Fruit fly (Drosophila melanogaster) whole organism, prepupa: ENCODE results near the gene Gr93a.

Source experiments
- CG10631 ChIP-seq: fragments of 200-800 bp; sonication (Bioruptor generic); optimal IDR thresholded peaks from 2 replicates; lab custom pipeline; 2016; ENCODE audit warnings: missing biosample characterization, missing genetic modification characterization
- CG11294 ChIP-seq: fragments of 200-800 bp; sonication (Bioruptor generic); IDR thresholded peaks from 2 replicates; pipeline ENCODE4 v1.3.6; 2022; ENCODE audit warnings: missing biosample characterization, missing genetic modification characterization
- CG11762 ChIP-seq: fragments of 200-800 bp; sonication (Bioruptor generic); optimal IDR thresholded peaks from 3 replicates; lab custom pipeline; 2016; ENCODE audit warnings: missing biosample characterization, missing genetic modification characterization; ENCODE audit not compliant: insufficient read depth
- CG11902 ChIP-seq: fragments of 200-800 bp; sonication (Bioruptor generic); optimal IDR thresholded peaks from 3 replicates; lab custom pipeline; 2016; ENCODE audit warnings: missing biosample characterization, missing genetic modification characterization
- CG1621 ChIP-seq: fragments of 200-800 bp; sonication (Bioruptor generic); optimal IDR thresholded peaks from 3 replicates; lab custom pipeline; 2018; ENCODE audit warnings: missing biosample characterization, mild to moderate bottlenecking, missing genetic modification characterization
- CG16779 ChIP-seq: fragments of 200-800 bp; sonication (Bioruptor generic); optimal IDR thresholded peaks from 3 replicates; lab custom pipeline; 2017; ENCODE audit warnings: missing biosample characterization, mild to moderate bottlenecking, missing genetic modification characterization
- CG3032 ChIP-seq: fragments of 200-800 bp; optimal IDR thresholded peaks from 2 replicates; lab custom pipeline; 2019; ENCODE audit warnings: missing biosample characterization, mild to moderate bottlenecking, missing genetic modification characterization, moderate library complexity
- CG31627 ChIP-seq: fragments of 200-800 bp; sonication (Bioruptor generic); optimal IDR thresholded peaks from 3 replicates; lab custom pipeline; 2016; ENCODE audit warnings: missing biosample characterization, missing genetic modification characterization
- CG32006 ChIP-seq: fragments of 200-800 bp; sonication (Bioruptor generic); optimal IDR thresholded peaks from 3 replicates; lab custom pipeline; 2017; ENCODE audit warnings: missing biosample characterization, mild to moderate bottlenecking, missing genetic modification characterization
- CG34406 ChIP-seq: fragments of 200-800 bp; sonication (Bioruptor generic); optimal IDR thresholded peaks from 3 replicates; lab custom pipeline; 2016; ENCODE audit warnings: missing biosample characterization, missing genetic modification characterization
- CG6163 ChIP-seq: fragments of 200-800 bp; sonication (Bioruptor generic); IDR thresholded peaks from 3 replicates; pipeline ENCODE4 v1.3.6; 2022; ENCODE audit warnings: missing biosample characterization, missing genetic modification characterization
- CG6276 ChIP-seq: fragments of 200-800 bp; sonication (Bioruptor generic); optimal IDR thresholded peaks from 2 replicates; lab custom pipeline; 2017; ENCODE audit warnings: missing biosample characterization, mild to moderate bottlenecking, missing genetic modification characterization
- CG6792 ChIP-seq: fragments of 200-800 bp; sonication (Bioruptor generic); optimal IDR thresholded peaks from 3 replicates; lab custom pipeline; 2016; ENCODE audit warnings: missing biosample characterization, missing genetic modification characterization
- CG6854 ChIP-seq: fragments of 200-800 bp; sonication (Bioruptor generic); optimal IDR thresholded peaks from 2 replicates; lab custom pipeline; 2017; ENCODE audit warnings: missing biosample characterization, mild to moderate bottlenecking, missing genetic modification characterization
- CG8119 ChIP-seq: fragments of 200-800 bp; sonication (Bioruptor generic); IDR thresholded peaks from 3 replicates; pipeline ENCODE4 v1.3.6; 2022; ENCODE audit warnings: missing biosample characterization, missing genetic modification characterization
- CG8632 ChIP-seq: fragments of 200-800 bp; sonication (Bioruptor generic); optimal IDR thresholded peaks from 3 replicates; lab custom pipeline; 2016; ENCODE audit warnings: missing biosample characterization, missing genetic modification characterization
- CG9139 ChIP-seq: fragments of 200-800 bp; sonication (Bioruptor generic); optimal IDR thresholded peaks from 3 replicates; lab custom pipeline; 2017; ENCODE audit warnings: missing biosample characterization, mild to moderate bottlenecking, missing genetic modification characterization
- Eip75B ChIP-seq: fragments of 200-800 bp; sonication (Bioruptor generic); optimal IDR thresholded peaks from 3 replicates; lab custom pipeline; 2016; ENCODE audit warnings: missing biosample characterization, missing genetic modification characterization
- Eip78C ChIP-seq: fragments of 200-800 bp; sonication (Bioruptor generic); peaks from one replicate; lab custom pipeline; 2016; ENCODE audit warnings: missing biosample characterization, missing genetic modification characterization
- Eip93F ChIP-seq: fragments of 200-800 bp; sonication (Bioruptor generic); optimal IDR thresholded peaks from 2 replicates; lab custom pipeline; 2016; ENCODE audit warnings: missing biosample characterization, mild to moderate bottlenecking, missing genetic modification characterization
- Ets21C ChIP-seq: fragments of 200-800 bp; sonication (Bioruptor generic); optimal IDR thresholded peaks from 3 replicates; lab custom pipeline; 2016; ENCODE audit warnings: missing biosample characterization, missing genetic modification characterization
- Ets96B ChIP-seq: fragments of 200-800 bp; optimal IDR thresholded peaks from 2 replicates; lab custom pipeline; 2019; ENCODE audit warnings: missing biosample characterization, mild to moderate bottlenecking, missing genetic modification characterization, moderate library complexity
- Gug ChIP-seq: fragments of 200-800 bp; sonication (Bioruptor generic); IDR thresholded peaks from 2 replicates; pipeline ENCODE4 v1.3.6; 2022; ENCODE audit warnings: missing biosample characterization, missing genetic modification characterization
- Hr38 ChIP-seq: sonication (Bioruptor generic); optimal IDR thresholded peaks from 2 replicates; lab custom pipeline; 2016; ENCODE audit warnings: missing biosample characterization, missing genetic modification characterization
- Hr39 ChIP-seq: fragments of 200-800 bp; sonication (Bioruptor generic); optimal IDR thresholded peaks from 2 replicates; lab custom pipeline; 2016; ENCODE audit warnings: missing biosample characterization, missing genetic modification characterization
- Hr4 ChIP-seq: fragments of 200-800 bp; sonication (Bioruptor generic); optimal IDR thresholded peaks from 3 replicates; lab custom pipeline; 2016; ENCODE audit warnings: missing biosample characterization, missing genetic modification characterization
- Lpt ChIP-seq: fragments of 200-800 bp; sonication (Bioruptor generic); optimal IDR thresholded peaks from 3 replicates; lab custom pipeline; 2016; ENCODE audit warnings: missing biosample characterization, missing genetic modification characterization
- Met ChIP-seq: fragments of 200-800 bp; sonication (Bioruptor generic); optimal IDR thresholded peaks from 3 replicates; lab custom pipeline; 2016; ENCODE audit warnings: missing biosample characterization, missing genetic modification characterization
- OdsH ChIP-seq: fragments of 200-800 bp; sonication (Bioruptor generic); optimal IDR thresholded peaks from 3 replicates; lab custom pipeline; 2016; ENCODE audit warnings: missing biosample characterization, missing genetic modification characterization
- Smox ChIP-seq: fragments of 200-800 bp; sonication (Bioruptor generic); optimal IDR thresholded peaks from 3 replicates; lab custom pipeline; 2016; ENCODE audit warnings: missing biosample characterization, missing genetic modification characterization
- Sox102F ChIP-seq: fragments of 200-800 bp; sonication (Bioruptor generic); optimal IDR thresholded peaks from 2 replicates; lab custom pipeline; 2016; ENCODE audit warnings: missing biosample characterization, mild to moderate bottlenecking, missing genetic modification characterization
- Sox14 ChIP-seq: fragments of 200-800 bp; sonication (Bioruptor generic); optimal IDR thresholded peaks from 3 replicates; lab custom pipeline; 2016; ENCODE audit warnings: missing biosample characterization, missing genetic modification characterization
- Sox15 ChIP-seq: fragments of 200-800 bp; sonication (Bioruptor generic); optimal IDR thresholded peaks from 3 replicates; lab custom pipeline; 2016; ENCODE audit warnings: missing biosample characterization, missing genetic modification characterization
- achi ChIP-seq: fragments of 200-800 bp; sonication (Bioruptor generic); optimal IDR thresholded peaks from 3 replicates; lab custom pipeline; 2016; ENCODE audit warnings: missing biosample characterization, missing genetic modification characterization
- acj6 ChIP-seq: fragments of 200-800 bp; sonication (Bioruptor generic); optimal IDR thresholded peaks from 3 replicates; lab custom pipeline; 2016; ENCODE audit warnings: missing biosample characterization, missing genetic modification characterization
- cyc ChIP-seq: fragments of 200-800 bp; sonication (Bioruptor generic); optimal IDR thresholded peaks from 3 replicates; lab custom pipeline; 2016; ENCODE audit warnings: missing biosample characterization, missing genetic modification characterization
- dac ChIP-seq: fragments of 200-800 bp; sonication (Bioruptor generic); optimal IDR thresholded peaks from 2 replicates; lab custom pipeline; 2017; ENCODE audit warnings: missing biosample characterization, mild to moderate bottlenecking, missing genetic modification characterization
- eg ChIP-seq: fragments of 200-800 bp; sonication (Bioruptor generic); IDR thresholded peaks from 3 replicates; pipeline ENCODE4 v1.3.6; 2022; ENCODE audit warnings: missing biosample characterization, missing genetic modification characterization
- esn ChIP-seq: fragments of 200-800 bp; sonication (Bioruptor generic); optimal IDR thresholded peaks from 2 replicates; lab custom pipeline; 2016; ENCODE audit warnings: missing biosample characterization, mild to moderate bottlenecking, missing genetic modification characterization, moderate library complexity
- fd59A ChIP-seq: fragments of 200-800 bp; sonication (Bioruptor generic); optimal IDR thresholded peaks from 2 replicates; lab custom pipeline; 2017; ENCODE audit warnings: missing biosample characterization, mild to moderate bottlenecking, missing genetic modification characterization, missing genetic modification reagents
- fd85E ChIP-seq: fragments of 200-800 bp; sonication (Bioruptor generic); optimal IDR thresholded peaks from 3 replicates; lab custom pipeline; 2016; ENCODE audit warnings: missing biosample characterization, missing genetic modification characterization
- net ChIP-seq: fragments of 200-800 bp; sonication (Bioruptor generic); optimal IDR thresholded peaks from 3 replicates; lab custom pipeline; 2016; ENCODE audit warnings: missing biosample characterization, missing genetic modification characterization
- pdm3 ChIP-seq: fragments of 200-800 bp; sonication (Bioruptor generic); optimal IDR thresholded peaks from 3 replicates; lab custom pipeline; 2016; ENCODE audit warnings: missing biosample characterization, missing genetic modification characterization
- salr ChIP-seq, 2 experiments: fragments of 200-800 bp; sonication (Bioruptor generic); optimal IDR thresholded peaks; 3 replicates each; lab custom pipeline; 2016 to 2018; ENCODE audit warnings: missing biosample characterization in 2 of 2, missing genetic modification characterization in 2 of 2, mild to moderate bottlenecking in 1 of 2
- spab ChIP-seq: fragments of 200-800 bp; sonication (Bioruptor generic); optimal IDR thresholded peaks from 2 replicates; lab custom pipeline; 2017; ENCODE audit warnings: missing biosample characterization, mild to moderate bottlenecking, missing genetic modification characterization, missing genetic modification reagents
- ss ChIP-seq, 2 experiments: fragments of 200-800 bp; sonication (Bioruptor generic); optimal IDR thresholded peaks; 2 replicates in 1 of 2; 3 replicates in 1 of 2; lab custom pipeline; 2017 to 2018; ENCODE audit warnings: mild to moderate bottlenecking in 2 of 2, missing biosample characterization in 2 of 2, missing genetic modification characterization in 2 of 2, moderate library complexity in 1 of 2
- svp ChIP-seq: fragments of 200-800 bp; sonication (Bioruptor generic); peaks from one replicate; lab custom pipeline; 2016; ENCODE audit warnings: missing biosample characterization, missing genetic modification characterization
- topi ChIP-seq: fragments of 200-800 bp; sonication (Bioruptor generic); optimal IDR thresholded peaks from 3 replicates; lab custom pipeline; 2016; ENCODE audit warnings: missing biosample characterization, missing genetic modification characterization
- vri ChIP-seq: fragments of 200-800 bp; sonication (Bioruptor generic); optimal IDR thresholded peaks from 3 replicates; lab custom pipeline; 2016; ENCODE audit warnings: missing biosample characterization, mild to moderate bottlenecking, missing genetic modification characterization

The Gr93a gene

dm6 chr3R:21859509-21859908 lies 27.2 kb downstream of the Gr93a start (continued):
- TF ChIP-seq Eip75B, result peak; percentile 96
- TF ChIP-seq Sox102F (GFP tag; lab: Kevin White, UChicago), result peak; percentile 96
- TF ChIP-seq cyc (GFP tag; lab: Kevin White, UChicago), result peak; percentile 93
- TF ChIP-seq Sox14 (GFP tag; lab: Kevin White, UChicago), result peak; percentile 93
- TF ChIP-seq CG11762, result peak; percentile 68
- TF ChIP-seq esn (GFP tag; lab: Kevin White, UChicago), result peak; percentile 98
- peak; percentile 90 for TF ChIP-seq Hr4 (GFP tag; lab: Kevin White, UChicago)
- TF ChIP-seq CG8632 (GFP tag; lab: Kevin White, UChicago), result peak; percentile 92

- TF ChIP-seq spab (peak; percentile 13), vri (no peak), salr (GFP tag; optimal IDR thresholded peaks at IDR 0.05; lab: Kevin White, UChicago) (peak in 1 of 2 experiments; percentile 83), OdsH (GFP tag; lab: Kevin White, UChicago) (peak; percentile 80), esn (GFP tag; lab: Kevin White, UChicago) (peak; percentile 31), eg (GFP tag; lab: Robert Waterston, UW) (peak; percentile 96), cyc (GFP tag; lab: Kevin White, UChicago) (no peak), CG16779 (tag; lab: Kevin White, UChicago) (peak; percentile 61), Eip93F (GFP tag; lab: Kevin White, UChicago) (no peak), Eip78C (GFP tag; lab: Kevin White, UChicago) (peak; percentile 89), CG6163 (GFP tag; lab: Robert Waterston, UW) (peak; percentile 88), CG34406 (GFP tag; lab: Kevin White, UChicago) (peak; percentile 13), ss (GFP tag; optimal IDR thresholded peaks at IDR 0.05; lab: Kevin White, UChicago) (no peak), Hr4 (GFP tag; lab: Kevin White, UChicago) (peak; percentile 96), CG6854 (no peak), CG8632 (GFP tag; lab: Kevin White, UChicago) (peak; percentile 32), Ets21C (GFP tag; lab: Kevin White, UChicago) (peak; percentile 3), Smox (GFP tag; lab: Kevin White, UChicago) (peak; percentile 13), Hr39 (GFP tag; lab: Kevin White, UChicago) (no peak), Ets96B (tag; lab: Kevin White, UChicago) (no peak), CG31627 (GFP tag; lab: Kevin White, UChicago) (no peak), Gug (GFP tag; lab: Robert Waterston, UW) (peak; percentile 84), Sox102F (GFP tag; lab: Kevin White, UChicago) (peak; percentile 21), CG32006 (GFP tag; lab: Kevin White, UChicago) (peak; percentile 97), achi (GFP tag; lab: Kevin White, UChicago) (peak; percentile 69), Lpt (peak; percentile 88), Met (peak; percentile 29), CG11902 (no peak), pdm3 (GFP tag; lab: Kevin White, UChicago) (peak; percentile 71), CG8119 (GFP tag; lab: Robert Waterston, UW) (peak; percentile 96), CG6792 (GFP tag; lab: Kevin White, UChicago) (peak; percentile 50), CG1621 (tag; lab: Kevin White, UChicago) (no peak), Sox15 (GFP tag; lab: Kevin White, UChicago) (no peak), CG9139 (GFP tag; lab: Kevin White, UChicago) (no peak), CG11294 (GFP tag; lab: Robert Waterston, UW) (peak; percentile 73), CG6276 (GFP tag; lab: Kevin White, UChicago) (peak; percentile 93), fd85E (no peak), CG3032 (no peak), CG10631 (GFP tag; lab: Kevin White, UChicago) (peak; percentile 54), topi (no peak), acj6 (GFP tag; lab: Kevin White, UChicago) (peak; percentile 43), net (GFP tag; lab: Kevin White, UChicago) (peak; percentile 80), CG11762 (peak; percentile 46), dac (GFP tag; lab: Kevin White, UChicago) (peak; percentile 96), fd59A (GFP tag; lab: Kevin White, UChicago) (no peak), Hr38 (GFP tag; lab: Kevin White, UChicago) (no peak), svp (no peak)
Observed at dm6 chr3R:21862137-21862850, 30.0 kb downstream of the Gr93a start.
